Worm (Caenorhabditis elegans): ENCODE measurements around the gene H14N18.4.
A peak's percentile ranks its signal among the peaks of the same experiment; 100 is the strongest.

Gene H14N18.4

DNA sequence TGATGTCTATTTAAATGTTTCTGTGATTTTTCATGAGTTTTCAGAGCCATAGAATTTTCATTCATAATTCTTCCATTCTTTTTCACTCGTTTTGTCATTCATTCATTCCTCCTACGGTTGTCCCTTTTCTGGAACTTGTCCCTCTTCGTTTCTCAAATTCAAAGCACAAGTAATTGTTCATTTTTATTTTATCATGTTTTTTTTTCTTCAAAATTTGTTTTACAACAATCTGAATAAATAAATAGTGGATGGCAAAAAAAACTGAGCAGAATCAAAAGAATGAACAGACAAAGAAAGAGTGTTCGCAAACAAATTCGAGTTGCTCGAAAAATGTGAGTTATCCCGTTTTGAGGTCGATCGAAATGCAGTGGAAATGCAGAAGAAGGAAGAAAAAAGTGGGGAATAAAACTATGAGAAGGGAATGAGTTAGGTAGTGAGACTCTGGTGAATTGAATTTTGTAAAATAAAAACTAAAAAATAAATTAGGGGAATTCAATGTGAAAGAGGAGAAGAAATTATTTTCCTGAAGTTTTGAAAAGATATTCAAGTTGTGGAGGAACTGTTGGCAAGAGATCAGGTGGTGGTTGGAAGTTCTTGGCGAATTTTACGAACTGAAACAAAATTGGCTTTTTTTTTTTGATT, 10.8 kb upstream of the H14N18.4 start (continued):
- no peak for TF ChIP-seq mxl-1 (tag; optimal IDR thresholded peaks at IDR 0.05)
- TF ChIP-seq nhr-27 (tag; optimal IDR thresholded peaks at IDR 0.05): no peak
- TF ChIP-seq hlh-12 (tag; optimal IDR thresholded peaks at IDR 0.05): no peak
- no peak for TF ChIP-seq K12H6.12 (tag; optimal IDR thresholded peaks at IDR 0.05)
- no peak for TF ChIP-seq hmg-1.2 (GFP tag; IDR thresholded peaks at IDR 0.05)
- no peak for TF ChIP-seq rec-8 (tag; optimal IDR thresholded peaks at IDR 0.05)
- no peak for TF ChIP-seq sptf-2 (GFP tag; optimal IDR thresholded peaks at IDR 0.05)
- no peak for TF ChIP-seq egl-18 (GFP tag; IDR thresholded peaks at IDR 0.05)
- no peak for TF ChIP-seq F10E7.11 (tag; optimal IDR thresholded peaks at IDR 0.05)
- TF ChIP-seq snpc-1.3 (tag; optimal IDR thresholded peaks at IDR 0.05; ENCODE audit: insufficient read depth): no peak
- no peak for TF ChIP-seq nfya-2 (GFP tag; IDR thresholded peaks at IDR 0.05)
- no peak for TF ChIP-seq pbrm-1 (GFP tag; IDR thresholded peaks at IDR 0.05)
- no peak for TF ChIP-seq F37B4.10 (GFP tag; IDR thresholded peaks at IDR 0.05)
- TF ChIP-seq ceh-79 (tag; optimal IDR thresholded peaks at IDR 0.05): no peak
- TF ChIP-seq F22D6.2 (tag; optimal IDR thresholded peaks at IDR 0.05): peak; percentile 5
- no peak for TF ChIP-seq K11D2.4 (GFP tag; IDR thresholded peaks at IDR 0.05)
- no peak for TF ChIP-seq F57C9.4 (tag; optimal IDR thresholded peaks at IDR 0.05)
- no peak for TF ChIP-seq F49E8.2 (tag; optimal IDR thresholded peaks at IDR 0.05; ENCODE audit: insufficient read depth)
- TF ChIP-seq F33H1.4 (GFP tag; IDR thresholded peaks at IDR 0.05): no peak
- TF ChIP-seq mcd-1 (GFP tag; IDR thresholded peaks at IDR 0.05): peak; percentile 22; the same call in 1 of the 2 replicates
- TF ChIP-seq let-607 (tag; optimal IDR thresholded peaks at IDR 0.05): peak in 1 of 2 experiments; percentile 36
- TF ChIP-seq akir-1 (GFP tag; optimal IDR thresholded peaks at IDR 0.05): no peak
- TF ChIP-seq zim-3 (tag; optimal IDR thresholded peaks at IDR 0.05): no peak
- TF ChIP-seq F23B12.7 (tag; optimal IDR thresholded peaks at IDR 0.05; ENCODE audit: insufficient read depth): no peak
- TF ChIP-seq cebp-1 (GFP tag; IDR thresholded peaks at IDR 0.05): no peak
- TF ChIP-seq cebp-1 (tag; optimal IDR thresholded peaks at IDR 0.05): peak; percentile 43
- TF ChIP-seq ZK185.1 (tag; optimal IDR thresholded peaks at IDR 0.05; ENCODE audit: poor library complexity, severe bottlenecking): peak; percentile 4
- peak; percentile 93 for TF ChIP-seq ama-1 (optimal IDR thresholded peaks at IDR 0.05)
- no peak for TF ChIP-seq ama-1 (GFP tag; optimal IDR thresholded peaks at IDR 0.05)
- TF ChIP-seq repo-1 (tag; optimal IDR thresholded peaks at IDR 0.05): peak; percentile 67
- peak; percentile 44; the same call in 1 of the 2 replicates for TF ChIP-seq nfyb-1 (GFP tag; IDR thresholded peaks at IDR 0.05)
- TF ChIP-seq sea-2 (GFP tag; IDR thresholded peaks at IDR 0.05): no peak
- TF ChIP-seq Y53G8AR.9 (GFP tag; conservative IDR thresholded peaks at IDR 0.05): peak; percentile 67; the same call in 1 of the 2 replicates
- TF ChIP-seq snpc-1.1 (tag; optimal IDR thresholded peaks at IDR 0.05; ENCODE audit: insufficient read depth): no peak
- TF ChIP-seq ztf-18 (tag; optimal IDR thresholded peaks at IDR 0.05): no peak
- no peak for TF ChIP-seq madf-10 (tag; optimal IDR thresholded peaks at IDR 0.05)
- no peak for TF ChIP-seq lir-1 (GFP tag; conservative IDR thresholded peaks at IDR 0.05)
- no peak for TF ChIP-seq ztf-3 (GFP tag; optimal IDR thresholded peaks at IDR 0.05)
- peak; percentile 48 for TF ChIP-seq chd-7 (tag; optimal IDR thresholded peaks at IDR 0.05)
- TF ChIP-seq fkh-3 (tag; optimal IDR thresholded peaks at IDR 0.05): no peak
- no peak for TF ChIP-seq cebp-2 (GFP tag; IDR thresholded peaks at IDR 0.05)
- no peak for TF ChIP-seq attf-3 (GFP tag; conservative IDR thresholded peaks at IDR 0.05)
- 0 out of 2 replicates have a peak, but pooled peaks have one; percentile 5 for TF ChIP-seq ceh-40 (GFP tag; IDR thresholded peaks at IDR 0.05)
- no peak for TF ChIP-seq nfya-1 (tag; optimal IDR thresholded peaks at IDR 0.05; ENCODE audit: borderline replicate concordance, insufficient read depth)
- TF ChIP-seq unc-62 (GFP tag; optimal IDR thresholded peaks at IDR 0.05): no peak
- TF ChIP-seq nhr-120 (GFP tag; IDR thresholded peaks at IDR 0.05): no peak
- no peak for TF ChIP-seq madf-6 (GFP tag; IDR thresholded peaks at IDR 0.05)
- TF ChIP-seq ceh-91 (GFP tag; IDR thresholded peaks at IDR 0.05): no peak
